Fruit fly (Drosophila melanogaster) whole organism, pupa: ENCODE results near the gene PolD2.

ENCODE experiments used
- CG15710 ChIP-seq: fragments of 200-800 bp; sonication (Bioruptor generic); optimal IDR thresholded peaks from 2 replicates; lab custom pipeline; 2018; ENCODE audit warnings: missing biosample characterization, mild to moderate bottlenecking, missing genetic modification characterization, moderate library complexity
- CG17806 ChIP-seq: fragments of 200-800 bp; sonication (Bioruptor generic); optimal IDR thresholded peaks from 2 replicates; lab custom pipeline; 2018; ENCODE audit warnings: missing biosample characterization, mild to moderate bottlenecking, missing genetic modification characterization, moderate library complexity
- CG32121 ChIP-seq: fragments of 200-800 bp; sonication (Bioruptor generic); IDR thresholded peaks from 2 replicates; pipeline ENCODE4 v1.3.6; 2022; ENCODE audit warnings: missing biosample characterization, missing genetic modification characterization
- CG4496 ChIP-seq: fragments of 200-800 bp; sonication (Bioruptor generic); IDR thresholded peaks from 3 replicates; pipeline ENCODE4 v1.3.6; 2022; ENCODE audit warnings: missing biosample characterization, missing genetic modification characterization
- CG8159 ChIP-seq: fragments of 200-800 bp; sonication (Bioruptor generic); optimal IDR thresholded peaks from 3 replicates; lab custom pipeline; 2018; ENCODE audit warnings: missing biosample characterization, mild to moderate bottlenecking, missing genetic modification characterization, moderate library complexity
- EcR ChIP-seq: fragments of 200-800 bp; sonication (Bioruptor generic); optimal IDR thresholded peaks from 3 replicates; lab custom pipeline; 2019; ENCODE audit warnings: missing biosample characterization, missing genetic modification characterization, mild to moderate bottlenecking, moderate library complexity, missing genetic modification reagents
- Ets98B ChIP-seq: fragments of 200-800 bp; sonication (Bioruptor generic); IDR thresholded peaks from 2 replicates; pipeline ENCODE4 v1.3.6; 2022; ENCODE audit warnings: missing biosample characterization, missing genetic modification characterization
- Pif1A ChIP-seq: fragments of 200-800 bp; sonication (Bioruptor generic); optimal IDR thresholded peaks from 3 replicates; lab custom pipeline; 2016; ENCODE audit warnings: missing biosample characterization, missing genetic modification characterization
- Pif1B ChIP-seq: fragments of 200-800 bp; sonication (Bioruptor generic); optimal IDR thresholded peaks from 3 replicates; lab custom pipeline; 2016; ENCODE audit warnings: missing biosample characterization, missing genetic modification characterization
- Snoo ChIP-seq: fragments of 200-800 bp; sonication (Bioruptor generic); optimal IDR thresholded peaks from 3 replicates; lab custom pipeline; 2017; ENCODE audit warnings: missing biosample characterization, mild to moderate bottlenecking, missing genetic modification characterization, inconsistent platforms

DNA sequence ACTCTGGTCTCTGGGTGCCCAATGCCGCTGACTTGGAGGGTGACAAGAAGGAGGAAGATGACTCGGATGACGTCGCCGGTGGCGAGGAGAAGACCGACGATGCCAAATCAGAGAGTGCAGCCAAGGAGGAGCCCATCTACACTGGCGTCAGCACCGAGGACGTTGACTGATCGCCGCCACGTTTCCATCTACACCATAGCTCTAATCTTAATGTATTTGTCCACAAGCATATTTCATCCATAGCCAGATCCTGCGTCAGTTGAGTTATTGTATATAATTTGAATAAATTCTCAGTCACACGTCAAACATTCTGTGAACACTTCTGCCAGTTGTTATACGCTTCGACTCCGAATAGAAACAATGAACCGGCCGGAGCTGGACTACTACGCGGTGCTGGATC is 21.6 kb downstream of the PolD2 start, which contains the start of gene CG12020:
- TF ChIP-seq Pif1A: no peak
- no peak for TF ChIP-seq CG32121 (GFP tag; lab: Robert Waterston, UW)
- no peak for TF ChIP-seq EcR (GFP tag; lab: Kevin White, UChicago)
- no peak for TF ChIP-seq CG8159 (tag; lab: Kevin White, UChicago)
- no peak for TF ChIP-seq Snoo (tag; lab: Kevin White, UChicago)
- TF ChIP-seq CG15710 (tag; lab: Kevin White, UChicago): no peak
- no peak for TF ChIP-seq CG4496
- TF ChIP-seq CG17806 (tag; lab: Kevin White, UChicago): no peak
- TF ChIP-seq Pif1B (GFP tag; lab: Kevin White, UChicago): no peak
- no peak for TF ChIP-seq Ets98B (GFP tag; lab: Robert Waterston, UW)
